Fruit fly (Drosophila melanogaster) whole organism, embryonic: ENCODE measurements around the gene CG42305.

Source experiments
- ATbp ChIP-seq: fragments of 200-800 bp; sonication (Bioruptor generic); optimal IDR thresholded peaks from 2 replicates; lab custom pipeline; 2017; ENCODE audit warnings: missing biosample characterization, mild to moderate bottlenecking, missing genetic modification characterization, missing genetic modification reagents
- B-H2 ChIP-seq: fragments of 200-800 bp; sonication (Bioruptor generic); optimal IDR thresholded peaks from 2 replicates; lab custom pipeline; 2018; ENCODE audit warnings: missing biosample characterization, mild to moderate bottlenecking, missing genetic modification characterization
- CG10321 ChIP-seq: fragments of 200-800 bp; sonication (Bioruptor generic); IDR thresholded peaks from 2 replicates; pipeline ENCODE4 v1.3.6; 2022; ENCODE audit warnings: missing biosample characterization, missing genetic modification characterization
- CG10366 ChIP-seq: fragments of 200-800 bp; sonication (Bioruptor generic); IDR thresholded peaks from 2 replicates; pipeline ENCODE4 v1.3.6; 2022; ENCODE audit warnings: missing biosample characterization, missing genetic modification characterization
- CG15269 ChIP-seq: fragments of 200-800 bp; sonication (Bioruptor generic); optimal IDR thresholded peaks from 2 replicates; lab custom pipeline; 2018; ENCODE audit warnings: missing biosample characterization, mild to moderate bottlenecking, missing genetic modification characterization, moderate library complexity
- CG15479 ChIP-seq: fragments of 200-800 bp; sonication (Bioruptor generic); optimal IDR thresholded peaks from 3 replicates; lab custom pipeline; 2019; ENCODE audit warnings: missing biosample characterization, mild to moderate bottlenecking, missing genetic modification characterization, moderate library complexity
- CG17186 ChIP-seq: fragments of 200-800 bp; sonication (Bioruptor generic); optimal IDR thresholded peaks from 3 replicates; lab custom pipeline; 2017; ENCODE audit warnings: missing biosample characterization, missing genetic modification reagents, missing genetic modification characterization
- CG17612 ChIP-seq: fragments of 200-800 bp; sonication (Bioruptor generic); IDR thresholded peaks from 2 replicates; pipeline ENCODE4 v1.3.6; 2022; ENCODE audit warnings: missing biosample characterization, missing genetic modification characterization
- CG32767 ChIP-seq: fragments of 200-800 bp; sonication (Bioruptor generic); IDR thresholded peaks from 2 replicates; pipeline ENCODE4 v1.3.6; 2022; ENCODE audit warnings: missing biosample characterization, missing genetic modification characterization
- CG42726 ChIP-seq: fragments of 200-800 bp; sonication (Bioruptor generic); IDR thresholded peaks from 2 replicates; pipeline ENCODE4 v1.3.6; 2022; ENCODE audit warnings: missing biosample characterization, missing genetic modification characterization; ENCODE audit not compliant: partially characterized antibody
- CG4328 ChIP-seq: fragments of 200-800 bp; sonication (Bioruptor generic); optimal IDR thresholded peaks from 3 replicates; lab custom pipeline; 2017; ENCODE audit warnings: missing biosample characterization, missing genetic modification reagents, missing genetic modification characterization
- CG5953 ChIP-seq: fragments of 200-800 bp; sonication (Bioruptor generic); IDR thresholded peaks from 2 replicates; pipeline ENCODE4 v1.3.6; 2022; ENCODE audit warnings: missing biosample characterization, missing genetic modification characterization
- CG7745 ChIP-seq: fragments of 200-800 bp; sonication (Bioruptor generic); optimal IDR thresholded peaks from 2 replicates; lab custom pipeline; 2018; ENCODE audit warnings: missing biosample characterization, mild to moderate bottlenecking, missing genetic modification characterization, moderate library complexity
- CG8478 ChIP-seq: fragments of >200 bp; optimal IDR thresholded peaks from 2 replicates; lab custom pipeline; 2018
- CG9215 ChIP-seq: fragments of 200-800 bp; sonication (Bioruptor generic); IDR thresholded peaks from 2 replicates; pipeline ENCODE4 v1.3.6; 2022; ENCODE audit warnings: missing biosample characterization, missing genetic modification characterization
- CG9797 ChIP-seq: fragments of 200-800 bp; sonication (Bioruptor generic); optimal IDR thresholded peaks from 3 replicates; lab custom pipeline; 2018; ENCODE audit warnings: missing biosample characterization, mild to moderate bottlenecking, missing genetic modification characterization
- CG9817 ChIP-seq: fragments of 200-800 bp; sonication (Bioruptor generic); optimal IDR thresholded peaks from 2 replicates; lab custom pipeline; 2018; ENCODE audit warnings: missing biosample characterization, mild to moderate bottlenecking, missing genetic modification characterization, moderate library complexity
- Dref ChIP-seq: fragments of 200-800 bp; sonication (Bioruptor generic); IDR thresholded peaks from 2 replicates; pipeline ENCODE4 v1.3.6; 2022; ENCODE audit warnings: missing biosample characterization, missing genetic modification characterization
- E2f1 ChIP-seq: fragments of 200-800 bp; sonication (Bioruptor generic); IDR thresholded peaks from 2 replicates; pipeline ENCODE4 v1.3.6; 2022; ENCODE audit warnings: missing biosample characterization, missing genetic modification characterization
- Fer2 ChIP-seq: fragments of 200-800 bp; sonication (Bioruptor generic); optimal IDR thresholded peaks from 2 replicates; lab custom pipeline; 2018; ENCODE audit warnings: missing biosample characterization, mild to moderate bottlenecking, missing genetic modification characterization, moderate library complexity
- HLH3B ChIP-seq: fragments of 200-800 bp; sonication (Bioruptor generic); IDR thresholded peaks from 2 replicates; pipeline ENCODE4 v1.3.6; 2022; ENCODE audit warnings: missing biosample characterization, missing genetic modification characterization
- HLH4C ChIP-seq: fragments of 200-800 bp; sonication (Bioruptor generic); IDR thresholded peaks from 3 replicates; pipeline ENCODE4 v1.3.6; 2022; ENCODE audit warnings: missing biosample characterization, missing genetic modification characterization; ENCODE audit not compliant: partially characterized antibody
- MBD-R2 ChIP-seq: fragments of 200-800 bp; sonication (Bioruptor generic); IDR thresholded peaks from 2 replicates; pipeline ENCODE4 v1.3.6; 2022; ENCODE audit warnings: missing biosample characterization, missing genetic modification characterization
- Max ChIP-seq: fragments of 200-800 bp; sonication (Bioruptor generic); optimal IDR thresholded peaks from 2 replicates; lab custom pipeline; 2016; ENCODE audit warnings: missing biosample characterization, mild to moderate bottlenecking, missing genetic modification characterization
- Nf-YA ChIP-seq: fragments of 200-800 bp; sonication (Bioruptor generic); IDR thresholded peaks from 2 replicates; pipeline ENCODE4 v1.3.6; 2022; ENCODE audit warnings: missing biosample characterization, missing genetic modification characterization
- Pdp1 ChIP-seq, 2 experiments: fragments of 200-800 bp; sonication (Bioruptor generic); optimal IDR thresholded peaks; 3 replicates each; lab custom pipeline; 2016; ENCODE audit warnings: missing biosample characterization in 2 of 2, missing genetic modification characterization in 2 of 2, mild to moderate bottlenecking in 1 of 2, moderate library complexity in 1 of 2
- Scr ChIP-seq: fragments of 200-800 bp; sonication (Bioruptor generic); IDR thresholded peaks from 2 replicates; pipeline ENCODE4 v1.3.6; 2022; ENCODE audit warnings: missing biosample characterization, missing genetic modification characterization; ENCODE audit not compliant: partially characterized antibody
- Stat92E ChIP-seq, 3 experiments: fragments of >200 bp in 2 of 3; fragments of 200-800 bp in 1 of 3; sonication (Bioruptor generic) in 1 of 3; optimal IDR thresholded peaks; 2 replicates each; lab custom pipeline; 2017 to 2019; ENCODE audit warnings: missing biosample characterization in 3 of 3, missing genetic modification characterization in 3 of 3, mild to moderate bottlenecking in 1 of 3, moderate library complexity in 1 of 3
- TFAM ChIP-seq: fragments of 200-800 bp; sonication (Bioruptor generic); optimal IDR thresholded peaks from 2 replicates; lab custom pipeline; 2017; ENCODE audit warnings: missing biosample characterization, missing genetic modification characterization, inconsistent platforms
- bigmax ChIP-seq: fragments of 200-800 bp; sonication (Bioruptor generic); optimal IDR thresholded peaks from 2 replicates; lab custom pipeline; 2018; ENCODE audit warnings: missing biosample characterization, mild to moderate bottlenecking, missing genetic modification characterization
- bsh ChIP-seq, 2 experiments: fragments of 200-800 bp; sonication (Bioruptor generic); optimal IDR thresholded peaks; 2 replicates each; lab custom pipeline; 2017 to 2018; ENCODE audit warnings: mild to moderate bottlenecking in 2 of 2, missing biosample characterization in 2 of 2, missing genetic modification characterization in 2 of 2, moderate library complexity in 1 of 2
- dmrt11E ChIP-seq: fragments of 200-800 bp; sonication (Bioruptor generic); optimal IDR thresholded peaks from 3 replicates; lab custom pipeline; 2018; ENCODE audit warnings: missing biosample characterization, mild to moderate bottlenecking, missing genetic modification characterization, moderate library complexity
- eyg ChIP-seq: fragments of 200-800 bp; sonication (Bioruptor generic); optimal IDR thresholded peaks from 3 replicates; lab custom pipeline; 2016; ENCODE audit warnings: missing biosample characterization, missing genetic modification characterization
- gfzf ChIP-seq: fragments of 200-800 bp; sonication (Bioruptor generic); optimal IDR thresholded peaks from 2 replicates; lab custom pipeline; 2016; ENCODE audit warnings: missing biosample characterization, mild to moderate bottlenecking, missing genetic modification characterization, moderate library complexity
- gro ChIP-seq: fragments of 200-800 bp; sonication (Bioruptor generic); optimal IDR thresholded peaks from 2 replicates; lab custom pipeline; 2016; ENCODE audit warnings: missing biosample characterization, missing genetic modification characterization
- gsb-n ChIP-seq: fragments of 200-800 bp; sonication (Bioruptor generic); optimal IDR thresholded peaks from 3 replicates; lab custom pipeline; 2018; ENCODE audit warnings: missing biosample characterization, mild to moderate bottlenecking, missing genetic modification characterization
- hbn ChIP-seq: fragments of 200-800 bp; sonication (Bioruptor generic); IDR thresholded peaks from 2 replicates; pipeline ENCODE4 v1.3.6; 2022; ENCODE audit warnings: missing biosample characterization, missing genetic modification characterization; ENCODE audit not compliant: partially characterized antibody
- mirr ChIP-seq: fragments of 200-800 bp; sonication (Bioruptor generic); optimal IDR thresholded peaks from 3 replicates; lab custom pipeline; 2018; ENCODE audit warnings: missing biosample characterization, mild to moderate bottlenecking, missing genetic modification characterization
- pan ChIP-seq, 4 experiments: fragments of >200 bp in 3 of 4; fragments of 200-800 bp in 1 of 4; sonication (Bioruptor generic) in 1 of 4; optimal IDR thresholded peaks in 3 of 4; IDR thresholded peaks in 1 of 4; 2 replicates each; pipeline versions ENCODE4 v1.3.6 to Lab custom; 2017 to 2022; ENCODE audit warnings: missing biosample characterization in 2 of 4, missing genetic modification characterization in 2 of 4, mixed read lengths in 1 of 4
- pum ChIP-seq: fragments of 200-800 bp; sonication (Bioruptor generic); optimal IDR thresholded peaks from 2 replicates; lab custom pipeline; 2016; ENCODE audit warnings: missing biosample characterization, missing genetic modification characterization
- row ChIP-seq: fragments of 200-800 bp; sonication (Bioruptor generic); IDR thresholded peaks from 3 replicates; pipeline ENCODE4 v1.3.6; 2022; ENCODE audit warnings: missing biosample characterization, missing genetic modification characterization
- sens ChIP-seq: fragments of 200-800 bp; sonication (Bioruptor generic); peaks from one replicate; lab custom pipeline; 2016; ENCODE audit warnings: missing biosample characterization, missing genetic modification characterization
- sr ChIP-seq: fragments of 200-800 bp; sonication (Bioruptor generic); IDR thresholded peaks from 3 replicates; pipeline ENCODE4 v1.3.6; 2022; ENCODE audit warnings: missing biosample characterization, missing genetic modification characterization
- sug ChIP-seq: fragments of 200-800 bp; optimal IDR thresholded peaks from 2 replicates; lab custom pipeline; 2019; ENCODE audit warnings: missing biosample characterization, mild to moderate bottlenecking, missing genetic modification characterization, moderate library complexity
- tx ChIP-seq: fragments of 200-800 bp; sonication (Bioruptor generic); optimal IDR thresholded peaks from 2 replicates; lab custom pipeline; 2016; ENCODE audit warnings: missing biosample characterization, missing genetic modification characterization
- vfl ChIP-seq: fragments of 200-800 bp; sonication (Bioruptor generic); optimal IDR thresholded peaks from 2 replicates; lab custom pipeline; 2016; ENCODE audit warnings: missing biosample characterization, missing genetic modification characterization
- vvl ChIP-seq: fragments of 200-800 bp; sonication (Bioruptor generic); IDR thresholded peaks from 2 replicates; pipeline ENCODE4 v1.3.6; 2022; ENCODE audit warnings: missing biosample characterization, missing genetic modification characterization
- wdn ChIP-seq: fragments of 200-800 bp; sonication (Bioruptor generic); IDR thresholded peaks from 2 replicates; pipeline ENCODE4 v1.3.6; 2022; ENCODE audit warnings: missing biosample characterization, missing genetic modification characterization

CG42305 gene

dm6 chr2L:18858661-18859532 lies 46.4 kb downstream of the CG42305 start, which contains the start of the genes CG10602 and mRpL13 (continued):
- TF ChIP-seq dmrt11E (peak; percentile 5), mirr (GFP tag; lab: Kevin White, UChicago) (no peak), sr (GFP tag; lab: Robert Waterston, UW) (no peak), Pdp1 (GFP tag; optimal IDR thresholded peaks at IDR 0.05; lab: Kevin White, UChicago) (peak in 1 of 2 experiments; percentile 95), CG17186 (GFP tag; lab: Kevin White, UChicago) (no peak), CG10321 (GFP tag; lab: Robert Waterston, UW) (no peak), pum (GFP tag; lab: Kevin White, UChicago) (no peak), sug (peak; percentile 47), CG9797 (GFP tag; lab: Kevin White, UChicago) (peak; percentile 81), bsh (GFP tag; optimal IDR thresholded peaks at IDR 0.05; lab: Kevin White, UChicago) (no peak), CG8478 (lab: Kevin White, UChicago) (peak; percentile 93), CG42726 (peak; percentile 73; the same call in 1 of the 2 replicates), gfzf (peak; percentile 99), CG9817 (tag; lab: Kevin White, UChicago) (no peak), eyg (GFP tag; lab: Kevin White, UChicago) (no peak), CG5953 (GFP tag; lab: Robert Waterston, UW) (no peak), tx (GFP tag; lab: Kevin White, UChicago) (no peak), vfl (GFP tag; lab: Kevin White, UChicago) (no peak), CG15269 (no peak), row (GFP tag; lab: Robert Waterston, UW) (peak; percentile 36; the same call in 1 of the 3 replicates), gro (GFP tag; lab: Kevin White, UChicago) (peak; percentile 61), TFAM (GFP tag; lab: Kevin White, UChicago) (no peak), sens (GFP tag; lab: Kevin White, UChicago) (peak; percentile 74), CG7745 (tag; lab: Kevin White, UChicago) (no peak), MBD-R2 (peak; percentile 81), Scr (GFP tag; lab: Robert Waterston, UW) (0 out of 2 replicates have a peak, but pooled peaks have one; percentile 24), B-H2 (peak; percentile 9), Stat92E (GFP tag; optimal IDR thresholded peaks at IDR 0.05; lab: Kevin White, UChicago) (peak in 1 of 3 experiments; percentile 69), Fer2 (tag; lab: Kevin White, UChicago) (no peak), CG4328 (GFP tag; lab: Kevin White, UChicago) (no peak), HLH3B (GFP tag; lab: Robert Waterston, UW) (no peak), Dref (peak; percentile 50), CG15479 (GFP tag; lab: Kevin White, UChicago) (no peak), Nf-YA (GFP tag; lab: Robert Waterston, UW) (no peak), E2f1 (GFP tag; lab: Robert Waterston, UW) (no peak), HLH4C (GFP tag; lab: Robert Waterston, UW) (no peak), pan (optimal IDR thresholded peaks at IDR 0.05; lab: Kevin White, UChicago) (no peak), pan (GFP tag; optimal IDR thresholded peaks at IDR 0.05 in 1 of 2, IDR thresholded peaks at IDR 0.05 in 1 of 2) (no peak), Max (GFP tag; lab: Kevin White, UChicago) (no peak), CG32767 (no peak), CG17612 (GFP tag; lab: Robert Waterston, UW) (no peak), CG9215 (GFP tag; lab: Robert Waterston, UW) (no peak), wdn (GFP tag; lab: Robert Waterston, UW) (no peak), gsb-n (tag; lab: Kevin White, UChicago) (peak; percentile 19), vvl (GFP tag; lab: Robert Waterston, UW) (peak; percentile 49), CG10366 (GFP tag; lab: Robert Waterston, UW) (no peak), hbn (no peak), ATbp (GFP tag; lab: Kevin White, UChicago) (no peak), bigmax (no peak)
